Fruit fly (Drosophila melanogaster): ENCODE results near the gene CG32110.
A peak's percentile ranks its signal among the peaks of the same experiment; 100 is the strongest.

Gene CG32110

dm6 chr3L:12792933-12793448, 15.5 kb upstream of the CG32110 start (continued):
- TF ChIP-seq CG3281 (GFP tag; optimal IDR thresholded peaks at IDR 0.05) = peak; percentile 72
- TF ChIP-seq CG3838 (GFP tag; optimal IDR thresholded peaks at IDR 0.05) = no peak
- 0 out of 2 replicates have a peak, but pooled peaks have one; percentile 10 for TF ChIP-seq CG31224 (GFP tag; IDR thresholded peaks at IDR 0.05)
- no peak for TF ChIP-seq ham (GFP tag; IDR thresholded peaks at IDR 0.05)
- TF ChIP-seq al (GFP tag; IDR thresholded peaks at IDR 0.05) = 0 out of 2 replicates have a peak, but pooled peaks have one; percentile 31
- TF ChIP-seq jumu (GFP tag; optimal IDR thresholded peaks at IDR 0.05) = no peak
- no peak for TF ChIP-seq GATAe (GFP tag; conservative IDR thresholded peaks at IDR 0.05)
- TF ChIP-seq CG16813 (GFP tag; IDR thresholded peaks at IDR 0.05; ENCODE audit: partially characterized antibody) = no peak
- peak; percentile 74 for TF ChIP-seq CG12391 (tag; optimal IDR thresholded peaks at IDR 0.05)
- TF ChIP-seq ind (GFP tag; optimal IDR thresholded peaks at IDR 0.05) = peak; percentile 63
- TF ChIP-seq CG4404 (GFP tag; IDR thresholded peaks at IDR 0.05) = no peak
- no peak for TF ChIP-seq knrl (GFP tag; IDR thresholded peaks at IDR 0.05; ENCODE audit: partially characterized antibody)
- TF ChIP-seq CG14667 (GFP tag; IDR thresholded peaks at IDR 0.05) = peak; percentile 9; the same call in 1 of the 2 replicates
- peak; percentile 69 for TF ChIP-seq CG10979 (tag; optimal IDR thresholded peaks at IDR 0.05)
- TF ChIP-seq lbe (GFP tag; optimal IDR thresholded peaks at IDR 0.05) = peak; percentile 64
- TF ChIP-seq PHDP (tag; optimal IDR thresholded peaks at IDR 0.05) = peak; percentile 79
- peak; percentile 33 for TF ChIP-seq Fer2 (tag; optimal IDR thresholded peaks at IDR 0.05)
- TF ChIP-seq pros (GFP tag; optimal IDR thresholded peaks at IDR 0.05) = no peak
- TF ChIP-seq eve (GFP tag; optimal IDR thresholded peaks at IDR 0.05) = peak in 1 of 2 experiments; percentile 30
- peak; percentile 66 for TF ChIP-seq cwo (GFP tag; optimal IDR thresholded peaks at IDR 0.05)
- TF ChIP-seq CG34224 (GFP tag; IDR thresholded peaks at IDR 0.05; ENCODE audit: partially characterized antibody) = no peak
- peak; percentile 75 for TF ChIP-seq CG10147 (GFP tag; optimal IDR thresholded peaks at IDR 0.05)
- peak; percentile 48 for TF ChIP-seq Asciz (GFP tag; optimal IDR thresholded peaks at IDR 0.05)
- TF ChIP-seq grau (tag; optimal IDR thresholded peaks at IDR 0.05) = peak; percentile 82
- no peak for TF ChIP-seq ab (GFP tag; optimal IDR thresholded peaks at IDR 0.05)
- TF ChIP-seq caup (GFP tag; optimal IDR thresholded peaks at IDR 0.05; ENCODE audit: severe bottlenecking) = peak; percentile 44
- TF ChIP-seq CG42726 (GFP tag; IDR thresholded peaks at IDR 0.05; ENCODE audit: partially characterized antibody) = no peak
- peak; percentile 49 for TF ChIP-seq CG6854 (GFP tag; optimal IDR thresholded peaks at IDR 0.05)
- no peak for TF ChIP-seq gfzf (GFP tag; optimal IDR thresholded peaks at IDR 0.05)
- TF ChIP-seq Taf1 (GFP tag; IDR thresholded peaks at IDR 0.05) = no peak
- TF ChIP-seq zen2 (GFP tag; IDR thresholded peaks at IDR 0.05; ENCODE audit: partially characterized antibody) = no peak
- no peak for TF ChIP-seq fru (optimal IDR thresholded peaks at IDR 0.05)
- TF ChIP-seq B-H2 (GFP tag; optimal IDR thresholded peaks at IDR 0.05) = no peak
- no peak for TF ChIP-seq Dref (GFP tag; IDR thresholded peaks at IDR 0.05)
- TF ChIP-seq Nf-YB (GFP tag; optimal IDR thresholded peaks at IDR 0.05) = peak; percentile 40
- TF ChIP-seq pnt (GFP tag; optimal IDR thresholded peaks at IDR 0.05) = no peak
- TF ChIP-seq CG43689 (GFP tag; IDR thresholded peaks at IDR 0.05) = no peak
- TF ChIP-seq Max (GFP tag; optimal IDR thresholded peaks at IDR 0.05) = peak; percentile 18
- TF ChIP-seq MESR4 (GFP tag; optimal IDR thresholded peaks at IDR 0.05) = no peak
- no peak for TF ChIP-seq zen (tag; optimal IDR thresholded peaks at IDR 0.05)
- TF ChIP-seq Antp (GFP tag; optimal IDR thresholded peaks at IDR 0.05) = no peak
- TF ChIP-seq dati (GFP tag; IDR thresholded peaks at IDR 0.05) = no peak
- TF ChIP-seq mirr (GFP tag; optimal IDR thresholded peaks at IDR 0.05) = peak; percentile 27
- TF ChIP-seq CG17612 (GFP tag; IDR thresholded peaks at IDR 0.05) = no peak
- no peak for TF ChIP-seq B-H1 (GFP tag; IDR thresholded peaks at IDR 0.05)
- TF ChIP-seq fd64A (GFP tag; optimal IDR thresholded peaks at IDR 0.05) = no peak
- peak; percentile 1 for TF ChIP-seq NC2β (GFP tag; optimal IDR thresholded peaks at IDR 0.05)
- no peak for TF ChIP-seq dan (GFP tag; IDR thresholded peaks at IDR 0.05)
- peak; percentile 58 for TF ChIP-seq CrebB (tag; optimal IDR thresholded peaks at IDR 0.05)
- no peak for TF ChIP-seq CG4328 (GFP tag; optimal IDR thresholded peaks at IDR 0.05)

All from whole organism, embryonic.